Fruit fly (Drosophila melanogaster) whole organism, embryonic: ENCODE measurements around the gene SCCRO4.

Source experiments
- Atf3 ChIP-seq: fragments of 200-800 bp; sonication (Bioruptor generic); optimal IDR thresholded peaks from 3 replicates; lab custom pipeline; 2016; ENCODE audit warnings: missing biosample characterization, missing genetic modification characterization
- BEAF-32 ChIP-seq: fragments of 200-800 bp; sonication (Bioruptor generic); optimal IDR thresholded peaks from 3 replicates; lab custom pipeline; 2017; ENCODE audit warnings: missing biosample characterization, missing genetic modification characterization, mild to moderate bottlenecking, moderate library complexity, missing genetic modification reagents
- C15 ChIP-seq: fragments of 200-800 bp; sonication (Bioruptor generic); IDR thresholded peaks from 3 replicates; pipeline ENCODE4 v1.3.6; 2022; ENCODE audit warnings: missing biosample characterization, missing genetic modification characterization
- CG1024 ChIP-seq: fragments of 200-800 bp; sonication (Bioruptor generic); IDR thresholded peaks from 2 replicates; pipeline ENCODE4 v1.3.6; 2022; ENCODE audit warnings: missing biosample characterization, missing genetic modification characterization
- CG11504 ChIP-seq: fragments of 200-800 bp; sonication (Bioruptor generic); optimal IDR thresholded peaks from 3 replicates; lab custom pipeline; 2019; ENCODE audit warnings: missing biosample characterization, mild to moderate bottlenecking, missing genetic modification characterization, moderate library complexity
- CG12299 ChIP-seq: fragments of 200-800 bp; sonication (Bioruptor generic); optimal IDR thresholded peaks from 2 replicates; lab custom pipeline; 2018; ENCODE audit warnings: missing biosample characterization, mild to moderate bottlenecking, missing genetic modification characterization
- CG15269 ChIP-seq: fragments of 200-800 bp; sonication (Bioruptor generic); optimal IDR thresholded peaks from 2 replicates; lab custom pipeline; 2018; ENCODE audit warnings: missing biosample characterization, mild to moderate bottlenecking, missing genetic modification characterization, moderate library complexity
- CG1603 ChIP-seq: fragments of 200-800 bp; sonication (Bioruptor generic); optimal IDR thresholded peaks from 2 replicates; lab custom pipeline; 2019; ENCODE audit warnings: missing biosample characterization, mild to moderate bottlenecking, missing genetic modification characterization, moderate library complexity
- CG1832 ChIP-seq: fragments of 200-800 bp; sonication (Bioruptor generic); optimal IDR thresholded peaks from 2 replicates; lab custom pipeline; 2017; ENCODE audit warnings: missing biosample characterization, mild to moderate bottlenecking, missing genetic modification characterization, inconsistent platforms
- CG2120 ChIP-seq: fragments of 200-800 bp; sonication (Bioruptor generic); optimal IDR thresholded peaks from 3 replicates; lab custom pipeline; 2016; ENCODE audit warnings: missing biosample characterization, missing genetic modification characterization
- CG2678 ChIP-seq: fragments of 200-800 bp; sonication (Bioruptor generic); optimal IDR thresholded peaks from 3 replicates; lab custom pipeline; 2019; ENCODE audit warnings: missing biosample characterization, mild to moderate bottlenecking, missing genetic modification characterization, moderate library complexity
- CG3847 ChIP-seq: fragments of 200-800 bp; sonication (Bioruptor generic); IDR thresholded peaks from 2 replicates; pipeline ENCODE4 v1.3.6; 2022; ENCODE audit warnings: missing biosample characterization, missing genetic modification characterization
- CG4282 ChIP-seq: fragments of 200-800 bp; sonication (Bioruptor generic); optimal IDR thresholded peaks from 2 replicates; lab custom pipeline; 2016; ENCODE audit warnings: missing biosample characterization, missing genetic modification characterization
- CG4707 ChIP-seq: fragments of 200-800 bp; sonication (Bioruptor generic); optimal IDR thresholded peaks from 2 replicates; lab custom pipeline; 2018; ENCODE audit warnings: missing biosample characterization, mild to moderate bottlenecking, missing genetic modification characterization, moderate library complexity
- CG6683 ChIP-seq: fragments of 200-800 bp; sonication (Bioruptor generic); optimal IDR thresholded peaks from 2 replicates; lab custom pipeline; 2017; ENCODE audit warnings: missing biosample characterization, mild to moderate bottlenecking, missing genetic modification characterization, missing genetic modification reagents
- CG7839 ChIP-seq: fragments of 200-800 bp; sonication (Bioruptor generic); optimal IDR thresholded peaks from 3 replicates; lab custom pipeline; 2018; ENCODE audit warnings: missing biosample characterization, mild to moderate bottlenecking, missing genetic modification characterization, moderate library complexity
- CG7963 ChIP-seq: fragments of 200-800 bp; sonication (Bioruptor generic); IDR thresholded peaks from 3 replicates; pipeline ENCODE4 v1.3.6; 2022; ENCODE audit warnings: missing biosample characterization, missing genetic modification characterization; ENCODE audit not compliant: partially characterized antibody
- CG8089 ChIP-seq: fragments of 200-800 bp; sonication (Bioruptor generic); optimal IDR thresholded peaks from 3 replicates; lab custom pipeline; 2016; ENCODE audit warnings: missing biosample characterization, missing genetic modification characterization
- CG9609 ChIP-seq: fragments of 200-800 bp; sonication (Bioruptor generic); optimal IDR thresholded peaks from 3 replicates; lab custom pipeline; 2016; ENCODE audit warnings: missing biosample characterization, missing genetic modification characterization
- Chrac-16 ChIP-seq: fragments of 200-800 bp; sonication (Bioruptor generic); optimal IDR thresholded peaks from 3 replicates; lab custom pipeline; 2016; ENCODE audit warnings: missing biosample characterization, missing genetic modification characterization
- Dip3 ChIP-seq: fragments of 200-800 bp; sonication (Bioruptor generic); optimal IDR thresholded peaks from 3 replicates; lab custom pipeline; 2016; ENCODE audit warnings: missing biosample characterization, missing genetic modification characterization
- Dref ChIP-seq: fragments of 200-800 bp; sonication (Bioruptor generic); IDR thresholded peaks from 2 replicates; pipeline ENCODE4 v1.3.6; 2022; ENCODE audit warnings: missing biosample characterization, missing genetic modification characterization
- HmgZ ChIP-seq: fragments of 200-800 bp; sonication (Bioruptor generic); optimal IDR thresholded peaks from 2 replicates; lab custom pipeline; 2018; ENCODE audit warnings: missing biosample characterization, mild to moderate bottlenecking, missing genetic modification characterization
- Hsf ChIP-seq: fragments of 200-800 bp; sonication (Bioruptor generic); optimal IDR thresholded peaks from 3 replicates; lab custom pipeline; 2016; ENCODE audit warnings: missing biosample characterization, missing genetic modification characterization
- Max ChIP-seq: fragments of 200-800 bp; sonication (Bioruptor generic); optimal IDR thresholded peaks from 2 replicates; lab custom pipeline; 2016; ENCODE audit warnings: missing biosample characterization, mild to moderate bottlenecking, missing genetic modification characterization
- Nf-YC ChIP-seq: fragments of 200-800 bp; optimal IDR thresholded peaks from 3 replicates; lab custom pipeline; 2019; ENCODE audit warnings: missing biosample characterization, mild to moderate bottlenecking, missing genetic modification characterization, moderate library complexity
- Oli ChIP-seq: fragments of 200-800 bp; sonication (Bioruptor generic); optimal IDR thresholded peaks from 2 replicates; lab custom pipeline; 2018; ENCODE audit warnings: missing biosample characterization, mild to moderate bottlenecking, missing genetic modification characterization, moderate library complexity
- Rx ChIP-seq: fragments of 200-800 bp; sonication (Bioruptor generic); IDR thresholded peaks from 2 replicates; pipeline ENCODE4 v1.3.6; 2022; ENCODE audit warnings: missing biosample characterization, missing genetic modification characterization
- bigmax ChIP-seq: fragments of 200-800 bp; sonication (Bioruptor generic); optimal IDR thresholded peaks from 2 replicates; lab custom pipeline; 2018; ENCODE audit warnings: missing biosample characterization, mild to moderate bottlenecking, missing genetic modification characterization
- crol ChIP-seq: fragments of 200-800 bp; sonication (Bioruptor generic); IDR thresholded peaks from 2 replicates; pipeline ENCODE4 v1.3.6; 2022; ENCODE audit warnings: missing biosample characterization, missing genetic modification characterization
- fd3F ChIP-seq: fragments of 200-800 bp; sonication (Bioruptor generic); optimal IDR thresholded peaks from 2 replicates; lab custom pipeline; 2018; ENCODE audit warnings: missing biosample characterization, mild to moderate bottlenecking, missing genetic modification characterization, moderate library complexity
- her ChIP-seq: fragments of 200-800 bp; sonication (Bioruptor generic); optimal IDR thresholded peaks from 2 replicates; lab custom pipeline; 2016; ENCODE audit warnings: missing biosample characterization, missing genetic modification characterization
- lola ChIP-seq, 3 experiments: fragments of >200 bp in 2 of 3; fragments of 200-800 bp in 1 of 3; sonication (Bioruptor generic) in 1 of 3; optimal IDR thresholded peaks; 2 replicates each; lab custom pipeline; 2017 to 2019; ENCODE audit warnings: missing biosample characterization in 3 of 3, missing genetic modification characterization in 3 of 3, mild to moderate bottlenecking in 1 of 3, moderate library complexity in 1 of 3
- mirr ChIP-seq: fragments of 200-800 bp; sonication (Bioruptor generic); optimal IDR thresholded peaks from 3 replicates; lab custom pipeline; 2018; ENCODE audit warnings: missing biosample characterization, mild to moderate bottlenecking, missing genetic modification characterization
- nerfin-1 ChIP-seq: fragments of 200-800 bp; sonication (Bioruptor generic); optimal IDR thresholded peaks from 3 replicates; lab custom pipeline; 2019; ENCODE audit warnings: missing biosample characterization, mild to moderate bottlenecking, missing genetic modification characterization, moderate library complexity
- peb ChIP-seq: fragments of 200-800 bp; sonication (Bioruptor generic); IDR thresholded peaks from 2 replicates; pipeline ENCODE4 v1.3.6; 2022; ENCODE audit warnings: missing biosample characterization, missing genetic modification characterization
- shn ChIP-seq: fragments of 200-800 bp; sonication (Bioruptor generic); optimal IDR thresholded peaks from 3 replicates; lab custom pipeline; 2016; ENCODE audit warnings: missing biosample characterization, missing genetic modification characterization
- stc ChIP-seq: fragments of 200-800 bp; sonication (Bioruptor generic); IDR thresholded peaks from 2 replicates; pipeline ENCODE4 v1.3.6; 2022; ENCODE audit warnings: missing biosample characterization, missing genetic modification characterization
- vnd ChIP-seq: fragments of 200-800 bp; sonication (Bioruptor generic); IDR thresholded peaks from 3 replicates; pipeline ENCODE4 v1.3.6; 2022; ENCODE audit warnings: missing biosample characterization, missing genetic modification characterization; ENCODE audit not compliant: partially characterized antibody
- zen ChIP-seq: fragments of 200-800 bp; sonication (Bioruptor generic); optimal IDR thresholded peaks from 3 replicates; lab custom pipeline; 2018; ENCODE audit warnings: missing biosample characterization, mild to moderate bottlenecking, missing genetic modification characterization, moderate library complexity
- zfh1 ChIP-seq: fragments of 200-800 bp; sonication (Bioruptor generic); IDR thresholded peaks from 3 replicates; pipeline ENCODE4 v1.3.6; 2022; ENCODE audit warnings: missing biosample characterization, missing genetic modification characterization

SCCRO4 gene

dm6 chr3L:20347762-20348580 is 48.8 kb downstream of the SCCRO4 start, which contains the start of the genes Rbbp5 and eRF1 (continued):
- TF ChIP-seq CG4282 (GFP tag; lab: Kevin White, UChicago) = no peak
- no peak for TF ChIP-seq CG7839 (tag; lab: Kevin White, UChicago)
- TF ChIP-seq zfh1 = peak; percentile 85
- peak; percentile 64 for TF ChIP-seq CG1603 (tag; lab: Kevin White, UChicago)
- TF ChIP-seq Hsf = peak; percentile 68
- TF ChIP-seq Atf3 (GFP tag; lab: Kevin White, UChicago) = peak; percentile 50
- TF ChIP-seq lola (GFP tag; optimal IDR thresholded peaks at IDR 0.05; lab: Kevin White, UChicago) = peak in 1 of 3 experiments; percentile 77
- peak; percentile 52; the same call in 1 of the 2 replicates for TF ChIP-seq stc
- TF ChIP-seq fd3F (GFP tag; lab: Kevin White, UChicago) = peak; percentile 57
- no peak for TF ChIP-seq CG11504 (tag; lab: Kevin White, UChicago)
- peak; percentile 85 for TF ChIP-seq CG3847
- no peak for TF ChIP-seq mirr (GFP tag; lab: Kevin White, UChicago)
- TF ChIP-seq CG7963 (GFP tag; lab: Robert Waterston, UW) = peak; percentile 84
- TF ChIP-seq CG2120 (GFP tag; lab: Kevin White, UChicago) = peak; percentile 87
- TF ChIP-seq Nf-YC (tag; lab: Kevin White, UChicago) = peak; percentile 75
- TF ChIP-seq Oli (tag; lab: Kevin White, UChicago) = peak; percentile 44
- peak; percentile 89 for TF ChIP-seq vnd (GFP tag; lab: Robert Waterston, UW)
- TF ChIP-seq Chrac-16 = peak; percentile 82
- TF ChIP-seq BEAF-32 (GFP tag; lab: Kevin White, UChicago) = peak; percentile 95
- peak; percentile 56; the same call in 1 of the 2 replicates for TF ChIP-seq Rx (GFP tag; lab: Robert Waterston, UW)
- peak; percentile 55 for TF ChIP-seq CG9609 (GFP tag; lab: Kevin White, UChicago)
- peak; percentile 44 for TF ChIP-seq CG8089 (GFP tag; lab: Kevin White, UChicago)
- TF ChIP-seq Dip3 (GFP tag; lab: Kevin White, UChicago) = peak; percentile 51
- peak; percentile 66; the same call in 1 of the 3 replicates for TF ChIP-seq C15 (GFP tag; lab: Robert Waterston, UW)
- peak; percentile 49; the same call in 1 of the 2 replicates for TF ChIP-seq peb (GFP tag; lab: Robert Waterston, UW)
- peak; percentile 86 for TF ChIP-seq Max
- peak; percentile 92 for TF ChIP-seq Dref (GFP tag; lab: Robert Waterston, UW)
- TF ChIP-seq CG15269 (tag; lab: Kevin White, UChicago) = peak; percentile 81
- peak; percentile 78 for TF ChIP-seq bigmax (GFP tag; lab: Kevin White, UChicago)
- peak; percentile 7 for TF ChIP-seq her (GFP tag; lab: Kevin White, UChicago)
- TF ChIP-seq CG1024 (GFP tag; lab: Robert Waterston, UW) = peak; percentile 42; the same call in 1 of the 2 replicates
- TF ChIP-seq CG2678 (tag; lab: Kevin White, UChicago) = peak; percentile 80
- TF ChIP-seq shn = peak; percentile 42
- TF ChIP-seq nerfin-1 (tag; lab: Kevin White, UChicago) = peak; percentile 17
- no peak for TF ChIP-seq CG1832 (GFP tag; lab: Kevin White, UChicago)
- peak; percentile 58 for TF ChIP-seq CG12299 (tag; lab: Kevin White, UChicago)
- no peak for TF ChIP-seq CG4707
- peak; percentile 55 for TF ChIP-seq HmgZ (tag; lab: Kevin White, UChicago)
- no peak for TF ChIP-seq crol (GFP tag; lab: Robert Waterston, UW)
- TF ChIP-seq zen (tag; lab: Kevin White, UChicago) = peak; percentile 79
- no peak for TF ChIP-seq CG6683 (GFP tag; lab: Kevin White, UChicago)
